Fruit fly (Drosophila melanogaster): Measurements from ENCODE around the gene CG17230.

CG17230 gene

dm6 chr3R:11435537-11436234 lies 1.9 kb upstream of the CG17230 start, which contains the start of the genes Exd2 and CG5281 (continued):
- no peak for TF ChIP-seq CG11762 (GFP tag; optimal IDR thresholded peaks at IDR 0.05; ENCODE audit: insufficient read depth)
- no peak for TF ChIP-seq spab (GFP tag; optimal IDR thresholded peaks at IDR 0.05)
- TF ChIP-seq CG6808 (GFP tag; optimal IDR thresholded peaks at IDR 0.05) = no peak
- no peak for TF ChIP-seq CG15336 (GFP tag; IDR thresholded peaks at IDR 0.05)
- no peak for TF ChIP-seq Blimp-1 (GFP tag; optimal IDR thresholded peaks at IDR 0.05)
- TF ChIP-seq CG4318 (GFP tag; optimal IDR thresholded peaks at IDR 0.05) = no peak
- TF ChIP-seq CG8632 (GFP tag; optimal IDR thresholded peaks at IDR 0.05) = no peak
- no peak for TF ChIP-seq Sox15 (GFP tag; optimal IDR thresholded peaks at IDR 0.05)
- TF ChIP-seq Met (GFP tag; optimal IDR thresholded peaks at IDR 0.05) = no peak
- TF ChIP-seq CG6792 (GFP tag; optimal IDR thresholded peaks at IDR 0.05) = no peak
- TF ChIP-seq CG6163 (GFP tag; IDR thresholded peaks at IDR 0.05) = 0 out of 3 replicates have a peak, but pooled peaks have one; percentile 11
- TF ChIP-seq Sox102F (GFP tag; optimal IDR thresholded peaks at IDR 0.05) = no peak
- no peak for TF ChIP-seq CG10669 (GFP tag; optimal IDR thresholded peaks at IDR 0.05)
- TF ChIP-seq topi (GFP tag; optimal IDR thresholded peaks at IDR 0.05) = no peak
- no peak for TF ChIP-seq Smox (GFP tag; optimal IDR thresholded peaks at IDR 0.05)
- peak; percentile 89 for TF ChIP-seq Sox14 (GFP tag; optimal IDR thresholded peaks at IDR 0.05)
- no peak for TF ChIP-seq pdm3 (GFP tag; optimal IDR thresholded peaks at IDR 0.05)
- no peak for TF ChIP-seq Lpt (GFP tag; optimal IDR thresholded peaks at IDR 0.05)
- TF ChIP-seq Eip78C (GFP tag) = no peak

DNA sequence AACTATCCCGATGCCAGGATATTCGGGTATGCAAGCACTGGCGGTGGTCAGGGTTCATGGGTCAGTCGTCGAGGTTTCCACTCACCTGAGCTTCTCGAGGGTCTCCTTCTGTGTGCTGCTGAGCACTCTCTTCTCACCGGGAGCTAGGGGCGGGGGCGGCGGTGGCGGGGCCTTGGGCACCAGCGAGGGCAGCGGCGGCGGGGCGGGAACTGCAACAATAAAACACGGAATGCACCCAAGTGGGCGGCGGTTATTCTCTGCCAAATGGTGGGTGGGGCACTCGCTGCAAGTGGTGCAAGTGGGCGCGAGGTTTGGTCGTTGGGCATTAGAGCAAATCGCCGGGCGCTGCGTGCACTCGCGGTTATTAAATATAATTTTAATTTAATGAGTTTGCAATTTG lies 3.5 kb downstream of the CG17230 start:
- TF ChIP-seq CG7368 (GFP tag; optimal IDR thresholded peaks at IDR 0.05) = no peak
- no peak for TF ChIP-seq fd85E (GFP tag; optimal IDR thresholded peaks at IDR 0.05)
- no peak for TF ChIP-seq CG6808 (GFP tag; optimal IDR thresholded peaks at IDR 0.05)
- TF ChIP-seq esn (GFP tag; optimal IDR thresholded peaks at IDR 0.05) = no peak
- TF ChIP-seq Hr38 (GFP tag; optimal IDR thresholded peaks at IDR 0.05) = no peak
- TF ChIP-seq Eip78C (GFP tag) = no peak
- TF ChIP-seq acj6 (GFP tag; optimal IDR thresholded peaks at IDR 0.05) = no peak
- TF ChIP-seq CG15336 (GFP tag; IDR thresholded peaks at IDR 0.05) = no peak
- TF ChIP-seq Met (GFP tag; optimal IDR thresholded peaks at IDR 0.05) = no peak
- no peak for TF ChIP-seq CG11294 (GFP tag; IDR thresholded peaks at IDR 0.05)
- no peak for TF ChIP-seq Hr39 (GFP tag; optimal IDR thresholded peaks at IDR 0.05)
- no peak for TF ChIP-seq lz (GFP tag; optimal IDR thresholded peaks at IDR 0.05)
- TF ChIP-seq Gug (GFP tag; IDR thresholded peaks at IDR 0.05) = no peak
- no peak for TF ChIP-seq CG10669 (GFP tag; optimal IDR thresholded peaks at IDR 0.05)
- TF ChIP-seq CG11902 (GFP tag; optimal IDR thresholded peaks at IDR 0.05) = no peak
- no peak for TF ChIP-seq OdsH (GFP tag; optimal IDR thresholded peaks at IDR 0.05)
- TF ChIP-seq CG3919 (GFP tag; optimal IDR thresholded peaks at IDR 0.05) = no peak
- no peak for TF ChIP-seq Ets21C (GFP tag; optimal IDR thresholded peaks at IDR 0.05)

DNA sequence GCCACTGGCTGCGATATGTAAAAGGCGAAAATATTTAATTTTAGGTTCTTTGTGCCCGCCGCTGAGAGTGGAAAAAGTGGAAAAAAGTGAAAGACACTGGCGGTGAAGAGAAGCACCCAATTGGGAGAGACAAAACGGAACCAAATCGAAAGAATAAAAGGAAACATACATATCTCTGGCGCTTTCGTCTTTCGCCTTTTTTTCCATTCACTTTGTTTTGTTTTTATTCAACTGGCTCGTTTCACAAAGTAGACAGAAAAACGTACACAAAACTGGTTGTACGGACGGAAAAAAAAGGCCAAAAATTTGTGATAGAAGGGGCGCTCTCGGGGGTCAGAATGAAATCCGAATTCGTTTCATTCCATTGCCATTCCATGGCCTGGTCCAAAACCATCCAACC lies 12.1 kb downstream of the CG17230 start:
- TF ChIP-seq spab (GFP tag; optimal IDR thresholded peaks at IDR 0.05) (peak; percentile 17), CG16779 (tag; optimal IDR thresholded peaks at IDR 0.05) (no peak), Hr39 (GFP tag; optimal IDR thresholded peaks at IDR 0.05) (no peak), Sox102F (GFP tag; optimal IDR thresholded peaks at IDR 0.05) (peak; percentile 23), ss (GFP tag; optimal IDR thresholded peaks at IDR 0.05) (peak in 1 of 2 experiments; percentile 58), CG6808 (GFP tag; optimal IDR thresholded peaks at IDR 0.05) (peak; percentile 22), CG6163 (GFP tag; IDR thresholded peaks at IDR 0.05) (0 out of 3 replicates have a peak, but pooled peaks have one; percentile 9), CG9139 (GFP tag; optimal IDR thresholded peaks at IDR 0.05) (peak; percentile 54), Blimp-1 (GFP tag; optimal IDR thresholded peaks at IDR 0.05) (peak; percentile 71), eg (GFP tag; IDR thresholded peaks at IDR 0.05) (peak; percentile 36; the same call in 1 of the 3 replicates), cyc (GFP tag; optimal IDR thresholded peaks at IDR 0.05) (no peak), CG6854 (GFP tag; optimal IDR thresholded peaks at IDR 0.05) (peak; percentile 52), Lpt (GFP tag; optimal IDR thresholded peaks at IDR 0.05) (no peak), CG31627 (GFP tag; optimal IDR thresholded peaks at IDR 0.05) (no peak), fkh (GFP tag; optimal IDR thresholded peaks at IDR 0.05) (no peak), vri (GFP tag; optimal IDR thresholded peaks at IDR 0.05) (peak; percentile 0)

Data from whole organism, prepupa.